Fruit fly (Drosophila melanogaster) S2 (cell line): ENCODE results near the gene CG44198.

ENCODE experiments used
- CG8478 ChIP-seq: fragments of >200 bp; optimal IDR thresholded peaks from 2 replicates; lab custom pipeline; 2018
- CTCF ChIP-seq, 2 experiments: fragments of >200 bp; optimal IDR thresholded peaks; 2 replicates each; lab custom pipeline; 2018

The CG44198 gene

DNA sequence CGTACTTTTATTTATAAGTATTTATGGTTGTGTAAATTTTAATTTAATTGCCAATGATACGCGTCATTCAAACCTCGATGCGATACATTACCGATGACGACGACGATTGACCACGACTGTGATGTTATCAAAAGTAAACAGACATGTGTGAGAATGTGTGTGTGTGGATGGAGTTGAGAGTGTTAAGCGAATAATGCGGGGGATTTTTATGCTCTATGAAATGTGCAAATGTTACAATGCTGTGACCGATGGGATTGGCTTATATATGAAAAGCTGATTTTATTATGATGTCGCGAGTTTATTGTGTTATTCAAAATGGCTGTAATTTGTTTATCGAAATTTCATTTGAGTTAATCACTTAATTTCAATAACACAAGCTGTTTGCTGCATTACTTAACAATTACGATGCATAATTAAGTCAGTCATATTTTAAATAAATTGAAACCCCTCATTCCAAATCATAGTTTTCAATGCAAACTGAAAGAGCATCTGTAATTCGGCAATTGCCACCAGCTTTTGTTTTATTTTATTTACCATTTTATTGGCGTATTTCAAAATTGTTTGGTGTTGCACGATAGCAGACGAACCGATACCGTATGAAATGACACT, 46.1 kb downstream of the CG44198 start:
- TF ChIP-seq CTCF (optimal IDR thresholded peaks at IDR 0.05; lab: Kevin White, UChicago) (no peak), CG8478 (lab: Kevin White, UChicago) (no peak)

DNA sequence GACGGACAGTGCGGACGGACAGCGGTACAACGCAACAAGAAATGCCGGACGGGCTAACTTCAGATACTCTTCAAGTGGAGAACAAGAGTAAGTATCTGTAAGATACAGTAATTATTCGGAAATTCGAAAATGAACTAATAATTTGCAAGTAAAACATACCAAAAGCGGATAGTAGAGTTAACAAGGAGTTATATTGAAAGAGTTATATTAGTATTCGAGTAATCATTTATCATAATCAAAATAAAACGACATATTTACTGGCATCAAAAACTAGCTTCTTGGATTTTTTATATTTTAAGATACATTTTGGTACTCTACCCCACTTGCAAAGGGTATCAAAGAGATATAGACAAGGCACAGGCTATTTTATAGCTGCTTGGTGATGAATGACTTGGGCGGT, 47.6 kb downstream of the CG44198 start:
- TF ChIP-seq CTCF (optimal IDR thresholded peaks at IDR 0.05; lab: Kevin White, UChicago) (no peak), CG8478 (lab: Kevin White, UChicago) (no peak)

DNA sequence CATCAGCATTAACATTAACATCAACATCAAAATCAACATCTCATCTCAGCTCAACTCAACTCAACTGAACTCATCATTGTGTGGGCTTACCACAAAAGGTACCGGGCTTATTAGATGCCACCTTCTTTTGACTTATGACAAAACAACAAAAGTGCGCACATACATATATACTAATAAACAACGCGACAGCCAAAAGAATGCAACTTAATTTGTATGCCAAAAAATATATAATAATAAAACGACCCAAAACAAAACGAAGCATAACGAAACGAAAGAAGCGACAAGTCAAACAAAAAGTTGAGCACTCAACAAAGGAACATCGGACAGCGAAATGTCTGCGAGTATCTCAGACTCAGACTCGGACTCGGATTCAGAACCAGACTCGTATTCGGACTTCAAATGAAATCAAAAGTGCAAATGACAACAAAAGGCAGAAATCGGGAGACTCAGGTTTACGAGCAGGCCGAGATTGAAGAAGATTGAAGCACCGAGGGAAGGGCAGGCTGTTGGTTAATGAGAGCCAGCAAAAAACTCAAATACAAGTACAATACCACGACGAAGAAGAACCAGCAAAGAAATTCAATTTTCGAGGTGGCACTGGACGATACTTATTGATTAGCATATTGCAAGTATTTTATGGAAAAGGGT, 49.2 kb downstream of the CG44198 start:
- no peak for TF ChIP-seq CG8478 (lab: Kevin White, UChicago)
- TF ChIP-seq CTCF (optimal IDR thresholded peaks at IDR 0.05; lab: Kevin White, UChicago), result no peak
